Fruit fly (Drosophila melanogaster) whole organism, adult: ENCODE measurements around the gene CG4658.

Source experiments
- CG11617 ChIP-seq: fragments of 200-800 bp; sonication (Bioruptor generic); optimal IDR thresholded peaks from 2 replicates; lab custom pipeline; 2017; ENCODE audit warnings: mild to moderate bottlenecking, missing biosample characterization, missing genetic modification reagents, missing genetic modification characterization
- CG12768 ChIP-seq: fragments of 200-800 bp; sonication (Bioruptor generic); optimal IDR thresholded peaks from 2 replicates; lab custom pipeline; 2017; ENCODE audit warnings: missing biosample characterization, missing genetic modification characterization, mild to moderate bottlenecking, moderate library complexity, missing genetic modification reagents
- CG14711 ChIP-seq: fragments of 200-800 bp; sonication (Bioruptor generic); optimal IDR thresholded peaks from 2 replicates; lab custom pipeline; 2018; ENCODE audit warnings: missing biosample characterization, mild to moderate bottlenecking, missing genetic modification characterization, moderate library complexity
- CG1620 ChIP-seq: fragments of 200-800 bp; sonication (Bioruptor generic); optimal IDR thresholded peaks from 2 replicates; lab custom pipeline; 2016; ENCODE audit warnings: missing biosample characterization, missing genetic modification characterization
- CG33017 ChIP-seq: fragments of 200-800 bp; sonication (Bioruptor generic); optimal IDR thresholded peaks from 2 replicates; lab custom pipeline; 2018; ENCODE audit warnings: missing biosample characterization, mild to moderate bottlenecking, missing genetic modification characterization, moderate library complexity
- CG5204 ChIP-seq: fragments of 200-800 bp; sonication (Bioruptor generic); optimal IDR thresholded peaks from 2 replicates; lab custom pipeline; 2016; ENCODE audit warnings: missing biosample characterization, missing genetic modification characterization
- CG7045 ChIP-seq: fragments of 200-800 bp; sonication (Bioruptor generic); optimal IDR thresholded peaks from 2 replicates; lab custom pipeline; 2017; ENCODE audit warnings: missing biosample characterization, mild to moderate bottlenecking, missing genetic modification characterization
- CG7101 ChIP-seq: fragments of 200-800 bp; sonication (Bioruptor generic); optimal IDR thresholded peaks from 2 replicates; lab custom pipeline; 2018; ENCODE audit warnings: missing biosample characterization, mild to moderate bottlenecking, missing genetic modification characterization, moderate library complexity
- Clk ChIP-seq: fragments of 200-800 bp; sonication (Bioruptor generic); optimal IDR thresholded peaks from 2 replicates; lab custom pipeline; 2017; ENCODE audit warnings: missing biosample characterization, missing genetic modification characterization
- Crg-1 ChIP-seq: fragments of 200-800 bp; sonication (Bioruptor generic); optimal IDR thresholded peaks from 2 replicates; lab custom pipeline; 2016; ENCODE audit warnings: missing biosample characterization, missing genetic modification characterization
- Hr96 ChIP-seq: fragments of 200-800 bp; sonication (Bioruptor generic); optimal IDR thresholded peaks from 2 replicates; lab custom pipeline; 2016; ENCODE audit warnings: missing biosample characterization, missing genetic modification characterization
- Mnt ChIP-seq: fragments of 200-800 bp; sonication (Bioruptor generic); optimal IDR thresholded peaks from 2 replicates; lab custom pipeline; 2016; ENCODE audit warnings: missing biosample characterization, mild to moderate bottlenecking, missing genetic modification characterization
- bab1 ChIP-seq: fragments of 200-800 bp; sonication (Bioruptor generic); optimal IDR thresholded peaks from 3 replicates; lab custom pipeline; 2019; ENCODE audit warnings: missing biosample characterization, mild to moderate bottlenecking, missing genetic modification characterization, moderate library complexity
- cic ChIP-seq: fragments of 200-800 bp; sonication (Bioruptor generic); optimal IDR thresholded peaks from 2 replicates; lab custom pipeline; 2017; ENCODE audit warnings: missing biosample characterization, mild to moderate bottlenecking, missing genetic modification characterization, moderate library complexity
- cnc ChIP-seq, 2 experiments: fragments of >200 bp; optimal IDR thresholded peaks; 2 replicates each; lab custom pipeline; 2017
- kay ChIP-seq: fragments of 200-800 bp; sonication (Bioruptor generic); peaks from one replicate; lab custom pipeline; 2016; ENCODE audit warnings: missing biosample characterization, missing genetic modification characterization, borderline replicate concordance
- ovo ChIP-seq: fragments of 200-800 bp; sonication (Bioruptor generic); optimal IDR thresholded peaks from 2 replicates; lab custom pipeline; 2016; ENCODE audit warnings: missing biosample characterization, missing genetic modification characterization
- pad ChIP-seq: fragments of 200-800 bp; sonication (Bioruptor generic); optimal IDR thresholded peaks from 3 replicates; lab custom pipeline; 2017; ENCODE audit warnings: missing biosample characterization, missing genetic modification characterization, mild to moderate bottlenecking, moderate library complexity, missing genetic modification reagents
- tj ChIP-seq: fragments of 200-800 bp; sonication (Bioruptor generic); optimal IDR thresholded peaks from 3 replicates; lab custom pipeline; 2017; ENCODE audit warnings: missing biosample characterization, mild to moderate bottlenecking, missing genetic modification characterization, moderate library complexity
- toe ChIP-seq: fragments of 200-800 bp; sonication (Bioruptor generic); optimal IDR thresholded peaks from 2 replicates; lab custom pipeline; 2016; ENCODE audit warnings: missing biosample characterization, missing genetic modification characterization

Gene CG4658

dm6 chr2L:9945086-9945485, 11.8 kb upstream of the CG4658 start:
- no peak for TF ChIP-seq Hr96 (GFP tag; lab: Kevin White, UChicago)
- TF ChIP-seq CG5204 (GFP tag; lab: Kevin White, UChicago) = no peak
- TF ChIP-seq cic = no peak
- no peak for TF ChIP-seq ovo
- no peak for TF ChIP-seq CG1620 (GFP tag; lab: Kevin White, UChicago)
- no peak for TF ChIP-seq tj (GFP tag; lab: Kevin White, UChicago)
- TF ChIP-seq pad (GFP tag; lab: Kevin White, UChicago) = no peak
- no peak for TF ChIP-seq Crg-1
- TF ChIP-seq Mnt (GFP tag; lab: Kevin White, UChicago) = no peak
- TF ChIP-seq toe (GFP tag; lab: Kevin White, UChicago) = no peak
- no peak for TF ChIP-seq kay
- TF ChIP-seq CG7101 (tag; lab: Kevin White, UChicago) = no peak
- TF ChIP-seq cnc (optimal IDR thresholded peaks at IDR 0.05; lab: Kevin White, UChicago) = no peak
- no peak for TF ChIP-seq CG11617 (GFP tag; lab: Kevin White, UChicago)
- no peak for TF ChIP-seq Clk (GFP tag; lab: Kevin White, UChicago)
- TF ChIP-seq CG14711 (tag; lab: Kevin White, UChicago) = no peak

DNA sequence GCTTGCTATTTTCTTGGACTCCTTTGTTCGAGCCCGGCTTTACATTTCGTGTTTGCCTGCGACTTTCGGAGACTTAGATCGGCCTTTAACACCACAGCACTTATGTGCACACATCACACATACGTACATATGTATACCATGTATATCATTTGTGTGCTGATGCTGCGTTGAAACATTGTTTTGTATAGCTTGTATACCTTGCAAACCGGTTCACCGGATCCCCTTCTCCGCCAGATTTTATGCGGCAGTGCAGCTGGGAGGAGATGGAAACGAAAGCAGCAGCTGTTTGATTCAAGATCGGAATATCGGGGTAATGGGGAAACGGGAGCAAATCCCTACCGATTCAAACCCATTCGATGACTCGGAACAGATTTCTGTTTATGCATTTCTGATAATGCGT, 10.9 kb upstream of the CG4658 start:
- TF ChIP-seq CG14711 (tag; lab: Kevin White, UChicago) (no peak), bab1 (GFP tag; lab: Kevin White, UChicago) (no peak), CG7045 (GFP tag; lab: Kevin White, UChicago) (no peak), Crg-1 (no peak), CG11617 (GFP tag; lab: Kevin White, UChicago) (no peak), Hr96 (GFP tag; lab: Kevin White, UChicago) (no peak), cnc (optimal IDR thresholded peaks at IDR 0.05; lab: Kevin White, UChicago) (no peak), ovo (no peak), CG7101 (tag; lab: Kevin White, UChicago) (no peak), cic (no peak), CG33017 (tag; lab: Kevin White, UChicago) (no peak), pad (GFP tag; lab: Kevin White, UChicago) (no peak), tj (GFP tag; lab: Kevin White, UChicago) (no peak), CG1620 (GFP tag; lab: Kevin White, UChicago) (no peak), kay (no peak), CG12768 (GFP tag; lab: Kevin White, UChicago) (no peak), toe (GFP tag; lab: Kevin White, UChicago) (no peak), Clk (GFP tag; lab: Kevin White, UChicago) (no peak)

dm6 chr2L:9947265-9947664, 9.7 kb upstream of the CG4658 start, which contains the start of gene CG5853:
Gene CG5853 (minus strand): TSS chr2L:9947648.
- TF ChIP-seq CG14711 (tag; lab: Kevin White, UChicago) (peak; percentile 11), Hr96 (GFP tag; lab: Kevin White, UChicago) (peak; percentile 46), bab1 (GFP tag; lab: Kevin White, UChicago) (peak; percentile 62), CG33017 (tag; lab: Kevin White, UChicago) (peak; percentile 27), toe (GFP tag; lab: Kevin White, UChicago) (peak; percentile 18), ovo (peak; percentile 37), CG5204 (GFP tag; lab: Kevin White, UChicago) (no peak), Crg-1 (no peak), CG1620 (GFP tag; lab: Kevin White, UChicago) (no peak), Clk (GFP tag; lab: Kevin White, UChicago) (peak; percentile 25), CG7101 (tag; lab: Kevin White, UChicago) (peak; percentile 26), CG11617 (GFP tag; lab: Kevin White, UChicago) (no peak), tj (GFP tag; lab: Kevin White, UChicago) (peak; percentile 25), CG7045 (GFP tag; lab: Kevin White, UChicago) (no peak), pad (GFP tag; lab: Kevin White, UChicago) (peak; percentile 33), cic (peak; percentile 79), Mnt (GFP tag; lab: Kevin White, UChicago) (peak; percentile 79), CG12768 (GFP tag; lab: Kevin White, UChicago) (peak; percentile 78), cnc (optimal IDR thresholded peaks at IDR 0.05; lab: Kevin White, UChicago) (no peak), kay (no peak)

DNA sequence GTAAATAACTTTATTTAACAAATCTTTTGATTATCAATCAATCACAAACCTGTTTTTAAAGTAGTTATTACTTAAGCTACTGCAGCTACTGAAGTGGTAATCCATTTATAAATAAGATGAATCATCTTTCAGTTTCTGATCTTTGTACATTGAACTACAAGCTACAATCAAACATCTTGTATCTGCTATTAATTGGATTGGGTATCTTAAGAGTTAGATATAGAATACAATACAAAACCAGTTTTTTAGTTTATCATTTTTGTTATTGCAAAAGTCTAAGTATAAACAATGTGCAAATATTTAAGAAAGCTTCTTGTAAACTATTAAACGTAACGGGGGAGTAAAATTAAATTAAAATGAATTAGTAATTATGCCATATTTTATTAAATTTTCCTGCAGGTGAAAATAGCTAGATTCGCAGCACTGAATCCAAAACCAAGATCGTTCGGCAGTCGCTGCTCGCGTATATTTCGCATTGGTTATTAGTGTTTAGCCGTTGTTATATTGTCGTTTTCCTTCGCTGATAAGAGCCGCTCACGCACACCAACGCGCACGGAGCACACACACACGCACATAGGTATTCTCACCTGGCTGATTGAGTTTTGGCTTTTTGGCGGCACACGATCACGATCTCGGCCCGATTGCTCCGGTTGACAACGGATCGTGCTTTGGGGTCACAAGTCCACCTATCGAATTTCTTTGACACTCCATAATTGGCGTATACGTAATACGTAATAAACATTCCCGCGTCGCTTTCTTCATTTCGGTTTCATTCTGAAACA, 9.0 kb upstream of the CG4658 start:
- TF ChIP-seq cic (peak; percentile 47), toe (GFP tag; lab: Kevin White, UChicago) (no peak), CG33017 (tag; lab: Kevin White, UChicago) (no peak), Hr96 (GFP tag; lab: Kevin White, UChicago) (no peak), CG1620 (GFP tag; lab: Kevin White, UChicago) (no peak), tj (GFP tag; lab: Kevin White, UChicago) (no peak), Clk (GFP tag; lab: Kevin White, UChicago) (no peak), Mnt (GFP tag; lab: Kevin White, UChicago) (no peak), CG12768 (GFP tag; lab: Kevin White, UChicago) (peak; percentile 68), ovo (no peak)

DNA sequence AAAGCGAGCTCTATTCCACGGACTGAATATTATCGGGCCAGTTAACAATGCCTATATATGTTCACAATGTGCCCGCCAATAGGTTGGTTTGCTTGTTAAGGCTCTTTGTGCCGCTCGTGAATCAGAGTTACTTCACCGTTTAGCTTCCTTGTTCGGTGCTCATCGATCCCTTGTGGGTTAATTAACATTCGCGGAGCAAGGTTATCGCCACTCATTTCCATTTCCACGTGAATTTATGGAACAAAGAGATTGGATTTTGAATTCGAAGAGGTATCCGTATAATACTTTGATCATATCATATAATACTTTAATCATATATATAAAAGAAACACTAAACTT, 8.4 kb upstream of the CG4658 start:
- TF ChIP-seq CG11617 (GFP tag; lab: Kevin White, UChicago) (no peak), CG7045 (GFP tag; lab: Kevin White, UChicago) (no peak), pad (GFP tag; lab: Kevin White, UChicago) (no peak), CG14711 (tag; lab: Kevin White, UChicago) (no peak), CG7101 (tag; lab: Kevin White, UChicago) (no peak), toe (GFP tag; lab: Kevin White, UChicago) (no peak), cnc (optimal IDR thresholded peaks at IDR 0.05; lab: Kevin White, UChicago) (no peak), Crg-1 (no peak), tj (GFP tag; lab: Kevin White, UChicago) (no peak), bab1 (GFP tag; lab: Kevin White, UChicago) (no peak), ovo (no peak), cic (no peak), Hr96 (GFP tag; lab: Kevin White, UChicago) (no peak), kay (no peak), Clk (GFP tag; lab: Kevin White, UChicago) (no peak), CG12768 (GFP tag; lab: Kevin White, UChicago) (no peak), CG5204 (GFP tag; lab: Kevin White, UChicago) (no peak), Mnt (GFP tag; lab: Kevin White, UChicago) (no peak), CG33017 (tag; lab: Kevin White, UChicago) (no peak), CG1620 (GFP tag; lab: Kevin White, UChicago) (no peak)
